Worm (Caenorhabditis elegans) whole organism, dauer: Measurements from ENCODE around the gene T26E4.18.
"Not testable (repeated sequence)": the region's sequence is repeated elsewhere in the genome, so short reads cannot be mapped to it uniquely, and the experiment has no call there.

Source experiments
- unc-62 ChIP-seq: sonication (generic microtip); optimal IDR thresholded peaks from 2 replicates; lab custom pipeline; 2017; ENCODE audit warnings: missing biosample characterization, missing genetic modification reagents, missing genetic modification characterization

The T26E4.18 gene

ce11 chrV:15803079-15803478 is 569 bp downstream of the T26E4.18 start, which contains the start of gene srd-27:
TSS of gene srd-27 (plus strand) at chrV:15803379.
- not testable (repeated sequence) for TF ChIP-seq unc-62 (GFP tag; lab: Kevin White, UChicago)

ce11 chrV:15802623-15803022 is 1.0 kb downstream of the T26E4.18 start, which contains the start of gene T26E4.9:
TSS of gene T26E4.9 (minus strand) at chrV:15802723.
- not testable (repeated sequence) for TF ChIP-seq unc-62 (GFP tag; lab: Kevin White, UChicago)

- TF ChIP-seq unc-62 (GFP tag; lab: Kevin White, UChicago), result no peak
Observed at ce11 chrV:15798108-15798507, 5.5 kb downstream of the T26E4.18 start, which contains the start of gene T26E4.10. TSS of gene T26E4.10 (minus strand) at chrV:15798208.

ce11 chrV:15796087-15796486 is 7.6 kb downstream of the T26E4.18 start, which contains the start of gene nhr-223:
TSS of gene nhr-223 (plus strand) at chrV:15796387.
- no peak for TF ChIP-seq unc-62 (GFP tag; lab: Kevin White, UChicago)

ce11 chrV:15793270-15793669 is 10.4 kb downstream of the T26E4.18 start, which contains the start of gene T26E4.7:
TSS of gene T26E4.7 (plus strand) at chrV:15793570.
- TF ChIP-seq unc-62 (GFP tag; lab: Kevin White, UChicago), result no peak

- no peak for TF ChIP-seq unc-62 (GFP tag; lab: Kevin White, UChicago)
Observed at ce11 chrV:15792409-15792808, 11.2 kb downstream of the T26E4.18 start, which contains the start of gene T26E4.4. TSS of gene T26E4.4 (minus strand) at chrV:15792509.

- TF ChIP-seq unc-62 (GFP tag; lab: Kevin White, UChicago), result no peak
Observed at ce11 chrV:15782494-15782893, 21.2 kb downstream of the T26E4.18 start, which contains the start of gene T26E4.3. TSS of gene T26E4.3 (plus strand) at chrV:15782794.

- no peak for TF ChIP-seq unc-62 (GFP tag; lab: Kevin White, UChicago)
Observed at ce11 chrV:15781086-15781485, 22.6 kb downstream of the T26E4.18 start, which contains the start of gene T26E4.2. TSS of gene T26E4.2 (plus strand) at chrV:15781386.

- TF ChIP-seq unc-62 (GFP tag; lab: Kevin White, UChicago), result no peak
Observed at ce11 chrV:15779128-15779729, 24.4 kb downstream of the T26E4.18 start, which contains the start of the genes nhr-285 and irld-52. TSS of gene nhr-285 (minus strand) at chrV:15779228. TSS of gene irld-52 (plus strand) at chrV:15779679.

- TF ChIP-seq unc-62 (GFP tag; lab: Kevin White, UChicago), result no peak
Observed at ce11 chrV:15776651-15777050, 27.0 kb downstream of the T26E4.18 start, which contains the start of gene nhr-283. TSS of gene nhr-283 (minus strand) at chrV:15776751.

- no peak for TF ChIP-seq unc-62 (GFP tag; lab: Kevin White, UChicago)
Observed at ce11 chrV:15773941-15774340, 29.7 kb downstream of the T26E4.18 start.

ce11 chrV:15773141-15773540 is 30.5 kb downstream of the T26E4.18 start, which contains the start of gene nhr-60:
TSS of gene nhr-60 (minus strand) at chrV:15773241.
- no peak for TF ChIP-seq unc-62 (GFP tag; lab: Kevin White, UChicago)

ce11 chrV:15769072-15769471 is 34.6 kb downstream of the T26E4.18 start, which contains the start of gene F57A10.4:
TSS of gene F57A10.4 (plus strand) at chrV:15769438.
- TF ChIP-seq unc-62 (GFP tag; lab: Kevin White, UChicago), result no peak

ce11 chrV:15766122-15766594 is 37.5 kb downstream of the T26E4.18 start, which contains the start of the genes haf-3 and F57A10.2:
TSS of gene haf-3 (minus strand) at chrV:15766172.
TSS of gene F57A10.2 (plus strand) at chrV:15766575.
- no peak for TF ChIP-seq unc-62 (GFP tag; lab: Kevin White, UChicago)

ce11 chrV:15758449-15758848 is 45.2 kb downstream of the T26E4.18 start, which contains the start of gene str-9:
TSS of gene str-9 (plus strand) at chrV:15758749.
- TF ChIP-seq unc-62 (GFP tag; lab: Kevin White, UChicago), result no peak

ce11 chrV:15757645-15758044 is 46.0 kb downstream of the T26E4.18 start:
- TF ChIP-seq unc-62 (GFP tag; lab: Kevin White, UChicago), result no peak
